Worm (Caenorhabditis elegans) whole organism, L4 larva: ENCODE data around the gene K02A6.3.

Source experiments
- ama-1 ChIP-seq: fragments of 150-350 bp; optimal IDR thresholded peaks from 2 replicates; lab custom pipeline; 2014; ENCODE audit warnings: inconsistent platforms, mixed read lengths
- ceh-32 ChIP-seq: sonication (generic microtip); optimal IDR thresholded peaks from 2 replicates; lab custom pipeline; 2016; ENCODE audit warnings: mild to moderate bottlenecking, missing genetic modification characterization, missing compliant biosample characterization; ENCODE audit not compliant: poor library complexity
- ces-1 ChIP-seq: fragments of 150-350 bp; sonication (generic microtip); optimal IDR thresholded peaks from 4 replicates; lab custom pipeline; 2014; ENCODE audit warnings: missing biosample characterization, missing genetic modification reagents, missing genetic modification characterization
- dmd-9 ChIP-seq: fragments of 200-800 bp; sonication (Bioruptor generic); IDR thresholded peaks from 2 replicates; pipeline ENCODE4 v1.3.6; 2022; ENCODE audit warnings: missing genetic modification reagents, missing genetic modification characterization, missing compliant biosample characterization
- dpl-1 ChIP-seq: fragments of 150-350 bp; optimal IDR thresholded peaks from 2 replicates; lab custom pipeline; 2014; ENCODE audit warnings: missing biosample characterization, missing genetic modification reagents, missing genetic modification characterization
- egl-27 ChIP-seq: sonication (generic microtip); optimal IDR thresholded peaks from 3 replicates; lab custom pipeline; 2017; ENCODE audit warnings: missing biosample characterization, missing genetic modification reagents, missing genetic modification characterization
- lin-1 ChIP-seq: fragments of 200-800 bp; sonication (Bioruptor generic); IDR thresholded peaks from 2 replicates; pipeline ENCODE4 v1.3.6; 2022; ENCODE audit warnings: missing genetic modification reagents, missing genetic modification characterization, missing compliant biosample characterization
- lin-15B ChIP-seq: fragments of 150-350 bp; sonication (generic microtip); optimal IDR thresholded peaks from 3 replicates; lab custom pipeline; 2014; ENCODE audit warnings: missing biosample characterization, missing genetic modification characterization
- lin-39 ChIP-seq: fragments of 150-350 bp; optimal IDR thresholded peaks from 2 replicates; lab custom pipeline; 2014; ENCODE audit warnings: missing biosample characterization, missing genetic modification reagents, missing genetic modification characterization
- lsy-2 ChIP-seq, 2 experiments: fragments of 150-350 bp in 1 of 2; sonication (generic microtip) in 1 of 2; optimal IDR thresholded peaks; 2 replicates each; lab custom pipeline; 2014 to 2017; ENCODE audit warnings: missing biosample characterization in 2 of 2, missing genetic modification characterization in 2 of 2
- nhr-237 ChIP-seq: sonication (generic microtip); optimal IDR thresholded peaks from 2 replicates; lab custom pipeline; 2017; ENCODE audit warnings: missing biosample characterization, missing genetic modification characterization
- nhr-28 ChIP-seq: fragments of 150-350 bp; optimal IDR thresholded peaks from 2 replicates; lab custom pipeline; 2014; ENCODE audit warnings: missing biosample characterization, missing genetic modification characterization
- php-3 ChIP-seq: fragments of 200-800 bp; sonication (Bioruptor generic); IDR thresholded peaks from 2 replicates; pipeline ENCODE4 v1.3.6; 2022; ENCODE audit warnings: missing genetic modification reagents, missing genetic modification characterization, missing compliant biosample characterization

- TF ChIP-seq egl-27 (tag; lab: Kevin White, UChicago) (no peak), dpl-1 (GFP tag; lab: Kevin White, UChicago) (no peak), ama-1 (lab: Kevin White, UChicago) (no peak), dmd-9 (GFP tag; lab: Robert Waterston, UW) (no peak), nhr-237 (tag; lab: Kevin White, UChicago) (no peak), ceh-32 (tag; lab: Kevin White, UChicago) (no peak), lin-15B (tag; lab: Kevin White, UChicago) (no peak), lin-1 (GFP tag; lab: Robert Waterston, UW) (peak; percentile 64; the same call in 1 of the 2 replicates), php-3 (GFP tag; lab: Robert Waterston, UW) (peak; percentile 85; the same call in 1 of the 2 replicates), nhr-28 (peak; percentile 80), lsy-2 (tag; optimal IDR thresholded peaks at IDR 0.05; lab: Kevin White, UChicago) (peak in 1 of 2 experiments; percentile 40), ces-1 (GFP tag; lab: Kevin White, UChicago) (no peak), lin-39 (tag; lab: Kevin White, UChicago) (no peak)
Observed at ce11 chrX:8243116-8243515, 11.4 kb upstream of the K02A6.3 start.
